Worm (Caenorhabditis elegans) whole organism, L3 larva: ENCODE results near the gene irg-2.

Experiments used
- R02D3.7 ChIP-seq: fragments of 150-350 bp; optimal IDR thresholded peaks from 2 replicates; lab custom pipeline; 2014; ENCODE audit warnings: missing biosample characterization, missing genetic modification characterization
- ceh-16 ChIP-seq: sonication (generic microtip); optimal IDR thresholded peaks from 2 replicates; lab custom pipeline; 2017; ENCODE audit warnings: missing biosample characterization, missing genetic modification characterization
- egl-27 ChIP-seq: sonication (generic microtip); optimal IDR thresholded peaks from 4 replicates; lab custom pipeline; 2017; ENCODE audit warnings: missing biosample characterization, missing genetic modification reagents, missing genetic modification characterization
- egl-5 ChIP-seq: fragments of 150-350 bp; optimal IDR thresholded peaks from 2 replicates; lab custom pipeline; 2017; ENCODE audit warnings: missing biosample characterization, missing genetic modification reagents, missing genetic modification characterization, inconsistent platforms
- elt-3 ChIP-seq, 3 experiments: fragments of 150-350 bp in 1 of 3; sonication (generic microtip) in 2 of 3; optimal IDR thresholded peaks; 2 replicates in 2 of 3; 4 replicates in 1 of 3; lab custom pipeline; 2014 to 2017; ENCODE audit warnings: missing biosample characterization in 3 of 3, missing genetic modification characterization in 3 of 3
- nhr-237 ChIP-seq: fragments of 150-350 bp; optimal IDR thresholded peaks from 2 replicates; lab custom pipeline; 2014; ENCODE audit warnings: missing biosample characterization, missing genetic modification characterization
- nhr-25 ChIP-seq: sonication (generic microtip); optimal IDR thresholded peaks from 2 replicates; lab custom pipeline; 2017; ENCODE audit warnings: missing biosample characterization, missing genetic modification characterization
- nhr-28 ChIP-seq: fragments of 150-350 bp; optimal IDR thresholded peaks from 2 replicates; lab custom pipeline; 2014; ENCODE audit warnings: missing biosample characterization, missing genetic modification characterization
- pqm-1 ChIP-seq: fragments of 150-350 bp; optimal IDR thresholded peaks from 2 replicates; lab custom pipeline; 2017; ENCODE audit warnings: missing biosample characterization, missing genetic modification characterization, inconsistent platforms
- sea-2 ChIP-seq: fragments of 150-350 bp; sonication (generic microtip); optimal IDR thresholded peaks from 4 replicates; lab custom pipeline; 2014; ENCODE audit warnings: missing biosample characterization, missing genetic modification reagents, missing genetic modification characterization
- tbx-2 ChIP-seq: sonication (generic microtip); optimal IDR thresholded peaks from 2 replicates; lab custom pipeline; 2016; ENCODE audit warnings: mild to moderate bottlenecking, missing genetic modification characterization, missing compliant biosample characterization

DNA sequence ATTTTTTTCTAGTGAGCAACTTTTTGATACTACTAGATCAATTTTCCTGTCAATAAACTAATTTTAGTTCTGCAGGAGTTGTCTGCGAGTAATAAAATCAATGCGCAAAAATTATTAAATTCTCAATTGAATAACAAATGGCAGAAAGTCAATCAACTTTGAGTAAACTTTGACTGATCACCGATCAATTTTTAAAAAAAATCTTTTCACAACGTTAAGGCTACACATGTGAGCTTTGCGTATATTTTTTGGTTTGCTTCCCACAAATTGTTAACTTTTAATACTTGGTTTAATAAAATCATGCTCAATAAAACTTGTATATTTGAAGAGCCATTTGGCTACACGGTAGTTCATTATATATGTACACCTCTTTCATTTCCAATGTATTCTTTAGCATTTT is 34.1 kb upstream of the irg-2 start, which contains the start of gene srh-7:
- TF ChIP-seq elt-3 (tag; optimal IDR thresholded peaks at IDR 0.05; lab: Kevin White, UChicago): no peak
- TF ChIP-seq nhr-25: no peak
- no peak for TF ChIP-seq tbx-2 (tag; lab: Kevin White, UChicago)
- TF ChIP-seq nhr-237 (tag; lab: Kevin White, UChicago): no peak
- no peak for TF ChIP-seq nhr-28 (tag; lab: Kevin White, UChicago)
- no peak for TF ChIP-seq sea-2 (GFP tag; lab: Kevin White, UChicago)
- no peak for TF ChIP-seq ceh-16 (tag; lab: Kevin White, UChicago)
- TF ChIP-seq pqm-1 (tag; lab: Kevin White, UChicago): no peak
- TF ChIP-seq egl-5: no peak
- no peak for TF ChIP-seq egl-27 (tag; lab: Kevin White, UChicago)
- no peak for TF ChIP-seq R02D3.7
